Worm (Caenorhabditis elegans): ENCODE measurements around the gene C34B4.5.
A peak's percentile ranks its signal among the peaks of the same experiment; 100 is the strongest.
"Not testable (repeated sequence)": the region's sequence is repeated elsewhere in the genome, so short reads cannot be mapped to it uniquely, and the experiment has no call there.

C34B4.5 gene

DNA sequence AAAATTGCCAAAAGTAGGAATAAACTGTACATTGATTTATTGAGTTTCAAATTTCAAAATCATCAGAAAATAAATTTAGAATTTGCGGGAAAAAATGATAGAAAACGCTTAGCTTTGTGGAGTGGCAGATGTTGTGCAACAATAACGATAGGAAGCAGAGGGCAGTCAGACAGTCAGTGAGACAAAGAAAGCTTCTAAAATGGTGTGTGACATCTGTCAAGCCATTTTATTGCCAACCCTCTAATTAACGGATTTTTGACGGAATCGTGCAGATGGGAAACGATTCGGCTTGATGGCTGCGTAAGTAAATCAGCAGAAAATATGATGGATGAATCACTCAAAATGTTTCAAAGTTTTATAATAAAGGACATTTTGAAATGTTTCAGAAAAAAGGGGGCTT lies 24.3 kb downstream of the C34B4.5 start, which contains the start of gene max-1:
Gene max-1, minus strand, starts transcription at position 124 of the 400 bp plus-strand sequence.
- no peak for TF ChIP-seq dao-5 (tag; optimal IDR thresholded peaks at IDR 0.05)
- no peak for TF ChIP-seq W03F9.2 (tag; optimal IDR thresholded peaks at IDR 0.05)
- TF ChIP-seq him-1 (tag; optimal IDR thresholded peaks at IDR 0.05), result no peak

DNA sequence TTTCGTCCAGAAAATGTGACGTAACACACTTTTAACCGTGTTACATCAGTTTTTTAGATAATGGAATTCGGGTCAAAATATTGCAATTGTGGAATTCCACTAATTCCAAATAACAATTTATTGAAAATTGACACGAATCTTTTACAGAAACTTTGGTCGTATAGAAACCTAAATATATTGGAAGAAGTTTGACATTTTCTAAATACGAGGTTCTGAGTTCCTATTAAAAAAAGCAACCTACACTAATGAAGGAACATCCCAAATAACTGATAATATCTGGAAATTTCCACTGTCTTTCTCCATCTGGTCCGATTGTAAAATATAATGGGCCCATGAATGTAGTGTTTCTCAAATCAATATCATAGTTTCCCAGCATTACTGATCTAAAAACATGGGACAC lies 25.5 kb downstream of the C34B4.5 start:
- TF ChIP-seq dao-5 (tag; optimal IDR thresholded peaks at IDR 0.05) (no peak), him-1 (tag; optimal IDR thresholded peaks at IDR 0.05) (no peak), W03F9.2 (tag; optimal IDR thresholded peaks at IDR 0.05) (no peak)

DNA sequence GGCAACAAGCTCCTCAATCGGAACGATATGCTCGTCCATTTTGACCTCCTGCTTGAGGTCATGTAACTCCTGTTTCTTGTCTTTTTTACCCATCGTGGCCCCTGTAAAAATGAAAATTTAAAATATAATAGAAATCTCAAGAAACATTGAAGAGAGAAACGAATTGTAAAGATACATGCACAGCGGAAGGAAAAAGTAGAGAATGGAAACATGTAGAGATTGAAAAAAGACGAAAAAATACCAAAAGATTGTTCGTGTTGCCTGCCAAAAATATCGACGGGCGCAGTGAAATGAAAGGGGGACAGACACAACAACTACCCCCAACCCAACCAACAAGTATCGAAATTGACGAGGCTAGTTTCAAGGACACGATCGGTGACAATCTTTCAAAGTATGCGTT lies 34.1 kb downstream of the C34B4.5 start, which contains the start of gene eat-6:
Gene eat-6, minus strand, starts transcription at position 101 of the 400 bp plus-strand sequence.
- TF ChIP-seq W03F9.2 (tag; optimal IDR thresholded peaks at IDR 0.05) (no peak), dao-5 (tag; optimal IDR thresholded peaks at IDR 0.05) (no peak), him-1 (tag; optimal IDR thresholded peaks at IDR 0.05) (no peak)

DNA sequence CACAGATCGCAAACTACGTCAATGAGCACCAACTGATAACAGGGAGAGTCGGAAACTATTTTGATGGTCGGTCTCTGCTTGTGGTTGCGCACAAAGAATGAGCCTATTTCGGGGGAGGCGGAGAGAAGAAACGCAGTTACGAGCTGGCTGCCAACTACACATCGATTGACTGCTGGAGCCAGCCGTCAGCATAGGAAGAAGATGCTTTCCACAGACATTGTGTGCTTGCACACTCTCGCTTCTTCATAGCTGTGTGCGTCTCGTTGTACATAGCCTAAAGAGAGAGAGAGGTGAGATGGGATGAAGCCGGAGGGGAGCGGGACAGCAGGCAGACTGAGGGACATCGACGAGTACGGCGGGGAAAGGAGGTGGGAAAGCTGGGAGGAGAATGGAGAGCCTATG lies 34.7 kb downstream of the C34B4.5 start:
- peak; percentile 74 for TF ChIP-seq him-1 (tag; optimal IDR thresholded peaks at IDR 0.05)
- peak; percentile 17 for TF ChIP-seq W03F9.2 (tag; optimal IDR thresholded peaks at IDR 0.05)
- TF ChIP-seq dao-5 (tag; optimal IDR thresholded peaks at IDR 0.05), result no peak

DNA sequence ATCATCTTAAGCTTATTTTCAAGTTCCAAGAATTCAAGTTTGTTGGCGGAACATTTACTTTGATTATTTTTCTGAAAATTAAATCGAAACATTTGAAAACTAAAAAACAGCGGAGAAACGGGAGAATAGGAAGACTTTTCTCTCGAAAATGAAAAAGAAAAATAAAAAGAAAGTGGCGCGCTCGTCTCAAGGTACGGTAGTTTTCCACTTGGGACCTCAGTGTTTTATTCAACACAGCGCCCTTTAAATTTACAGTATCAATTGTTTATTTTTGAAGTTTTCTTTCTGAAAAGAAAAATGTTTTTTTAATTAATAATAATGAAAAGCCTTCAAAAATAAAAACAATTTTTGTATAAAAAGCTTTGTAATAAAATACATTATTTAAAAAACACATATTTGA lies 35.7 kb downstream of the C34B4.5 start:
- TF ChIP-seq dao-5 (tag; optimal IDR thresholded peaks at IDR 0.05) (no peak), him-1 (tag; optimal IDR thresholded peaks at IDR 0.05) (no peak), W03F9.2 (tag; optimal IDR thresholded peaks at IDR 0.05) (peak; percentile 56)

DNA sequence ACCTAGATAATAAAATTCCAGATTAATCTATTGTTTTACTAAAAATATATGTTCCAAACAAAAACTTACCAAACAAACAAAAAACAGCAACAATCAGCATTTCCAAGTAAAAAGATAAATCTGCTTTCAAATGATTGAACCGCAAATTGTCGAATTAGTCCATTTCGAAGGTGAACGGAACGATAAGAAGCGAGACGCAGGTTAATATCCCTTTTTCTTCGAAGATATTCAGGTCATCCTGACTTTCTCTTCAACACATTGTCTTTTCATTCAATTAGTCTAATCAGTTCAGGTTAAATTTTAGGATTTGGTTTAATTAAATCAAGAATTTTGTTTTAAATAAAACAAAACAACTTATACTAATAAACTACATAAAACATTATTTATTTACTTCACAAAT lies 37.6 kb downstream of the C34B4.5 start, which contains the start of gene B0365.9:
Gene B0365.9, minus strand, starts transcription at position 186 of the 400 bp plus-strand sequence.
- TF ChIP-seq dao-5 (tag; optimal IDR thresholded peaks at IDR 0.05), result no peak
- no peak for TF ChIP-seq him-1 (tag; optimal IDR thresholded peaks at IDR 0.05)
- no peak for TF ChIP-seq W03F9.2 (tag; optimal IDR thresholded peaks at IDR 0.05)

DNA sequence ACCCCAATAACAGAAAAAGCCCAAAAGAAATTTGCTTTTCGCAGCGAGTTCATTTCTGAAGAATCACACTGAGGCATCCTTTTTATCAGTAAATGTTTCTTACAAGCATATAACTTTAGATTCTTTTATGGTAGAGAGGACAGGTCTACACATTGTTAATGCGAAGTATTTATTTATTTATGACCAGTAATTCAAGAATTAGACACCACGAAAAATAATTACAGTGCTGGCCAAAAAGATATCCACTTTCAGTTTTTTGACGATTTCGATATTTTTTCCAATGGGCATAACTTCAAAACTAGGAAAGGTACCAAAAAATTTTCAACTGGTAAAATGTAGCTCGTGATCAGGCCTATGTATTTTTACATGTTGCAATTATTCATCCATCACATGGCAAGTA lies 39.0 kb downstream of the C34B4.5 start, which contains the start of gene clec-225:
Gene clec-225, minus strand, starts transcription at position 101 of the 400 bp plus-strand sequence.
- not testable (repeated sequence) for TF ChIP-seq him-1, W03F9.2, dao-5 (tag; optimal IDR thresholded peaks at IDR 0.05)

DNA sequence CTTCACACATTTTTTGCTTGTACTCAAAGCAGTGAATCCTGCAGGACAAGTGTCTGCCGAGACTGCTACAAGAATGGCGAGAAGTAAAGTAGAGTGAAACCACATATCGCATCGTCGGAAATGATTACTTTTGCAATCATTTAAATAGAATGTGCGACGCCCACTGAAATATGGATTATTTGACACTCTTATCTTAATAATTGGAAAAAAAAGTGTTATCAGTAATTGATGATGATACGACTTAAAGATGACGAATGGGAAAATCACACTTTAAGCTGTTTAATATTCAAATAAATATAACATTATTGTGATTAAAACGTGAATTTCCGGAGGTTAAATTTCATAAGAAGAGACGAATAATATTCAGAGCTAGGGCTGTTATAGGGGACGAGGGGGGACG lies 42.2 kb downstream of the C34B4.5 start, which contains the start of gene clec-41:
Gene clec-41, minus strand, starts transcription at position 147 of the 400 bp plus-strand sequence.
- no peak for TF ChIP-seq W03F9.2 (tag; optimal IDR thresholded peaks at IDR 0.05)
- no peak for TF ChIP-seq him-1 (tag; optimal IDR thresholded peaks at IDR 0.05)

DNA sequence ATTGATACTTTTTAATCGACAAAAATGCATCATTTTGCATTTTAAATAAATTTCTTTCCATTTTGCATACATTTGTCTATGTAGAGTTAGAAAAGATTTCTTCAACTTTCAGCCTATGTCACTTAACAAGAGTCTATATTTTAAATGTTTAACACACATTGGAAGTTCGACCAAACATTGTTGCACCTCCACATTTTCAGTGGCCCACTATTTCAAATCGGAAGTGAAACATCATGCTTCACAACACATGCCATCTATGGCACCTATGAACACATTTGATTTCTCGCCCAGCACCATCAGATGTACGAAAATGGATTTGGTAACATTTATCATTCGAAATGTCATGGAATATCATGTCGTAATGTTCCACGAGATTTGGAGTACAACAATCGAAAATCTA lies 42.9 kb downstream of the C34B4.5 start, which contains the start of gene dhc-3:
Gene dhc-3, plus strand, starts transcription at position 301 of the 400 bp plus-strand sequence.
- no peak for TF ChIP-seq him-1 (tag; optimal IDR thresholded peaks at IDR 0.05)
- no peak for TF ChIP-seq W03F9.2 (tag; optimal IDR thresholded peaks at IDR 0.05)
- TF ChIP-seq dao-5 (tag; optimal IDR thresholded peaks at IDR 0.05), result no peak

All from whole organism, L4/young adult.